Worm (Caenorhabditis elegans) whole organism, early embryonic: ENCODE results near the gene F38E11.6.

ENCODE experiments used
- F13C5.2 ChIP-seq: sonication (generic microtip); optimal IDR thresholded peaks from 2 replicates; lab custom pipeline; 2017; ENCODE audit warnings: mild to moderate bottlenecking, missing genetic modification characterization, inconsistent platforms, missing compliant biosample characterization
- ama-1 ChIP-seq: fragments of 150-350 bp; optimal IDR thresholded peaks from 2 replicates; lab custom pipeline; 2014
- ceh-36 ChIP-seq: sonication (generic microtip); optimal IDR thresholded peaks from 2 replicates; lab custom pipeline; 2016; ENCODE audit warnings: missing genetic modification characterization, inconsistent platforms, missing compliant biosample characterization
- ets-7 ChIP-seq: sonication (generic microtip); optimal IDR thresholded peaks from 2 replicates; lab custom pipeline; 2016; ENCODE audit warnings: missing genotype, missing genetic modification characterization, missing compliant biosample characterization
- flt-1 ChIP-seq: fragments of 200-800 bp; sonication (Bioruptor generic); IDR thresholded peaks from 2 replicates; pipeline ENCODE4 v1.3.6; 2022; ENCODE audit warnings: missing genetic modification characterization, missing compliant biosample characterization
- hmbx-1 ChIP-seq: sonication (generic microtip); optimal IDR thresholded peaks from 2 replicates; lab custom pipeline; 2016; ENCODE audit warnings: mild to moderate bottlenecking, missing genetic modification characterization, missing compliant biosample characterization
- hmg-4 ChIP-seq: fragments of 200-800 bp; sonication (Bioruptor generic); optimal IDR thresholded peaks from 2 replicates; lab custom pipeline; 2018; ENCODE audit warnings: mild to moderate bottlenecking, missing genetic modification characterization, missing compliant biosample characterization
- sea-1 ChIP-seq: fragments of 200-800 bp; sonication (Bioruptor generic); conservative IDR thresholded peaks from 2 replicates; pipeline ENCODE4 v1.3.6; 2022; ENCODE audit warnings: missing genetic modification characterization, missing compliant biosample characterization

ce11 chrIV:9496306-9496705 lies 29.0 kb upstream of the F38E11.6 start, which contains the start of gene sru-3:
- no peak for TF ChIP-seq ama-1 (lab: Kevin White, UChicago)
- TF ChIP-seq ets-7 = no peak
- TF ChIP-seq F13C5.2 = no peak
- no peak for TF ChIP-seq flt-1 (GFP tag; lab: Robert Waterston, UW)
- no peak for TF ChIP-seq hmbx-1
- no peak for TF ChIP-seq sea-1 (GFP tag; lab: Robert Waterston, UW)
- no peak for TF ChIP-seq hmg-4 (GFP tag; lab: Kevin White, UChicago)
- TF ChIP-seq ceh-36 = no peak
